Fruit fly (Drosophila melanogaster) whole organism, embryonic: ENCODE measurements around the gene Porin2.

Experiments used
- Ada2b ChIP-seq: fragments of 200-800 bp; sonication (Bioruptor generic); IDR thresholded peaks from 2 replicates; pipeline ENCODE4 v1.3.6; 2022; ENCODE audit warnings: missing biosample characterization, missing genetic modification characterization
- B-H2 ChIP-seq: fragments of 200-800 bp; sonication (Bioruptor generic); optimal IDR thresholded peaks from 2 replicates; lab custom pipeline; 2018; ENCODE audit warnings: missing biosample characterization, mild to moderate bottlenecking, missing genetic modification characterization
- BEAF-32 ChIP-seq: fragments of 200-800 bp; sonication (Bioruptor generic); optimal IDR thresholded peaks from 3 replicates; lab custom pipeline; 2017; ENCODE audit warnings: missing biosample characterization, missing genetic modification characterization, mild to moderate bottlenecking, moderate library complexity, missing genetic modification reagents
- CG10209 ChIP-seq: fragments of 200-800 bp; sonication (Bioruptor generic); optimal IDR thresholded peaks from 3 replicates; lab custom pipeline; 2017; ENCODE audit warnings: missing biosample characterization, mild to moderate bottlenecking, missing genetic modification characterization, missing genetic modification reagents
- CG11247 ChIP-seq: fragments of 200-800 bp; sonication (Bioruptor generic); IDR thresholded peaks from 2 replicates; pipeline ENCODE4 v1.3.6; 2022; ENCODE audit warnings: missing biosample characterization, missing genetic modification characterization
- CG11504 ChIP-seq: fragments of 200-800 bp; sonication (Bioruptor generic); optimal IDR thresholded peaks from 3 replicates; lab custom pipeline; 2019; ENCODE audit warnings: missing biosample characterization, mild to moderate bottlenecking, missing genetic modification characterization, moderate library complexity
- CG12744 ChIP-seq: fragments of 200-800 bp; sonication (Bioruptor generic); optimal IDR thresholded peaks from 2 replicates; lab custom pipeline; 2016; ENCODE audit warnings: missing biosample characterization, missing genetic modification characterization
- CG12769 ChIP-seq: fragments of 200-800 bp; sonication (Bioruptor generic); optimal IDR thresholded peaks from 2 replicates; lab custom pipeline; 2019; ENCODE audit warnings: missing biosample characterization, mild to moderate bottlenecking, missing genetic modification characterization, moderate library complexity
- CG12942 ChIP-seq: fragments of 200-800 bp; sonication (Bioruptor generic); optimal IDR thresholded peaks from 3 replicates; lab custom pipeline; 2016; ENCODE audit warnings: missing biosample characterization, missing genetic modification characterization
- CG13296 ChIP-seq: fragments of 200-800 bp; sonication (Bioruptor generic); optimal IDR thresholded peaks from 3 replicates; lab custom pipeline; 2018; ENCODE audit warnings: missing biosample characterization, mild to moderate bottlenecking, missing genetic modification characterization
- CG15011 ChIP-seq: fragments of 200-800 bp; sonication (Bioruptor generic); optimal IDR thresholded peaks from 3 replicates; lab custom pipeline; 2018; ENCODE audit warnings: missing biosample characterization, mild to moderate bottlenecking, missing genetic modification characterization
- CG15479 ChIP-seq: fragments of 200-800 bp; sonication (Bioruptor generic); optimal IDR thresholded peaks from 3 replicates; lab custom pipeline; 2019; ENCODE audit warnings: missing biosample characterization, mild to moderate bottlenecking, missing genetic modification characterization, moderate library complexity
- CG15514 ChIP-seq: fragments of 200-800 bp; sonication (Bioruptor generic); optimal IDR thresholded peaks from 3 replicates; lab custom pipeline; 2017; ENCODE audit warnings: missing biosample characterization, missing genetic modification characterization, mild to moderate bottlenecking, moderate library complexity, missing genetic modification reagents
- CG1647 ChIP-seq: fragments of 200-800 bp; sonication (Bioruptor generic); optimal IDR thresholded peaks from 3 replicates; lab custom pipeline; 2016; ENCODE audit warnings: missing biosample characterization, missing genetic modification characterization
- CG2202 ChIP-seq: fragments of 200-800 bp; sonication (Bioruptor generic); optimal IDR thresholded peaks from 2 replicates; lab custom pipeline; 2018; ENCODE audit warnings: missing biosample characterization, mild to moderate bottlenecking, missing genetic modification characterization
- CG32532 ChIP-seq: fragments of 200-800 bp; sonication (Bioruptor generic); IDR thresholded peaks from 2 replicates; pipeline ENCODE4 v1.3.6; 2022; ENCODE audit warnings: missing biosample characterization, missing genetic modification characterization
- CG3995 ChIP-seq: fragments of 200-800 bp; sonication (Bioruptor generic); optimal IDR thresholded peaks from 3 replicates; lab custom pipeline; 2016; ENCODE audit warnings: missing biosample characterization, missing genetic modification characterization
- CG4854 ChIP-seq: fragments of 200-800 bp; sonication (Bioruptor generic); optimal IDR thresholded peaks from 2 replicates; lab custom pipeline; 2016; ENCODE audit warnings: missing biosample characterization, missing genetic modification characterization, inconsistent platforms
- CG6254 ChIP-seq: fragments of 200-800 bp; sonication (Bioruptor generic); optimal IDR thresholded peaks from 3 replicates; lab custom pipeline; 2017; ENCODE audit warnings: mild to moderate bottlenecking, missing biosample characterization, missing genetic modification reagents, missing genetic modification characterization
- CG6765 ChIP-seq: fragments of 200-800 bp; sonication (Bioruptor generic); optimal IDR thresholded peaks from 3 replicates; lab custom pipeline; 2017; ENCODE audit warnings: missing biosample characterization, mild to moderate bottlenecking, missing genetic modification characterization
- CrebB ChIP-seq: fragments of 200-800 bp; sonication (Bioruptor generic); optimal IDR thresholded peaks from 3 replicates; lab custom pipeline; 2018; ENCODE audit warnings: missing biosample characterization, mild to moderate bottlenecking, missing genetic modification characterization
- D19A ChIP-seq: fragments of 200-800 bp; optimal IDR thresholded peaks from 3 replicates; lab custom pipeline; 2019; ENCODE audit warnings: missing biosample characterization, mild to moderate bottlenecking, missing genetic modification characterization, moderate library complexity
- Dad ChIP-seq: fragments of 200-800 bp; sonication (Bioruptor generic); optimal IDR thresholded peaks from 3 replicates; lab custom pipeline; 2016; ENCODE audit warnings: missing biosample characterization, missing genetic modification characterization
- Fer1 ChIP-seq: fragments of 200-800 bp; sonication (Bioruptor generic); optimal IDR thresholded peaks from 2 replicates; lab custom pipeline; 2017; ENCODE audit warnings: missing biosample characterization, mild to moderate bottlenecking, missing genetic modification characterization
- Meics ChIP-seq: fragments of 200-800 bp; sonication (Bioruptor generic); optimal IDR thresholded peaks from 2 replicates; lab custom pipeline; 2017; ENCODE audit warnings: missing biosample characterization, mild to moderate bottlenecking, missing genetic modification characterization
- NFAT ChIP-seq: fragments of 200-800 bp; sonication (Bioruptor generic); IDR thresholded peaks from 2 replicates; pipeline ENCODE4 v1.3.6; 2022; ENCODE audit warnings: missing biosample characterization, missing genetic modification characterization
- Poxn ChIP-seq: fragments of 200-800 bp; sonication (Bioruptor generic); IDR thresholded peaks from 2 replicates; pipeline ENCODE4 v1.3.6; 2022; ENCODE audit warnings: missing biosample characterization, missing genetic modification characterization
- Rx ChIP-seq: fragments of 200-800 bp; sonication (Bioruptor generic); IDR thresholded peaks from 2 replicates; pipeline ENCODE4 v1.3.6; 2022; ENCODE audit warnings: missing biosample characterization, missing genetic modification characterization
- Six4 ChIP-seq: fragments of 200-800 bp; sonication (Bioruptor generic); optimal IDR thresholded peaks from 2 replicates; lab custom pipeline; 2016; ENCODE audit warnings: missing biosample characterization, missing genetic modification characterization
- Ssrp ChIP-seq: fragments of 200-800 bp; sonication (Bioruptor generic); optimal IDR thresholded peaks from 2 replicates; lab custom pipeline; 2018; ENCODE audit warnings: missing biosample characterization, mild to moderate bottlenecking, missing genetic modification characterization, moderate library complexity
- Taf1 ChIP-seq: fragments of 200-800 bp; sonication (Bioruptor generic); IDR thresholded peaks from 2 replicates; pipeline ENCODE4 v1.3.6; 2022; ENCODE audit warnings: missing biosample characterization, missing genetic modification characterization
- Vsx1 ChIP-seq: fragments of 200-800 bp; sonication (Bioruptor generic); optimal IDR thresholded peaks from 2 replicates; lab custom pipeline; 2017; ENCODE audit warnings: missing biosample characterization, mild to moderate bottlenecking, missing genetic modification characterization, missing genetic modification reagents
- abd-A ChIP-seq: fragments of 200-800 bp; sonication (Bioruptor generic); optimal IDR thresholded peaks from 3 replicates; lab custom pipeline; 2019; ENCODE audit warnings: missing biosample characterization, mild to moderate bottlenecking, missing genetic modification characterization, moderate library complexity
- bcd ChIP-seq: fragments of 200-800 bp; sonication (Bioruptor generic); optimal IDR thresholded peaks from 2 replicates; lab custom pipeline; 2017; ENCODE audit warnings: missing biosample characterization, mild to moderate bottlenecking, missing genetic modification characterization
- bigmax ChIP-seq: fragments of 200-800 bp; sonication (Bioruptor generic); optimal IDR thresholded peaks from 2 replicates; lab custom pipeline; 2018; ENCODE audit warnings: missing biosample characterization, mild to moderate bottlenecking, missing genetic modification characterization
- caup ChIP-seq: fragments of 200-800 bp; sonication (Bioruptor generic); optimal IDR thresholded peaks from 3 replicates; lab custom pipeline; 2017; ENCODE audit warnings: missing biosample characterization, mild to moderate bottlenecking, missing genetic modification characterization, moderate library complexity; ENCODE audit not compliant: severe bottlenecking
- fd102C ChIP-seq: fragments of 200-800 bp; sonication (Bioruptor generic); optimal IDR thresholded peaks from 2 replicates; lab custom pipeline; 2018; ENCODE audit warnings: missing biosample characterization, mild to moderate bottlenecking, missing genetic modification characterization, moderate library complexity
- jing ChIP-seq: fragments of 200-800 bp; sonication (Bioruptor generic); optimal IDR thresholded peaks from 2 replicates; lab custom pipeline; 2018; ENCODE audit warnings: missing biosample characterization, mild to moderate bottlenecking, missing genetic modification characterization
- mam ChIP-seq: fragments of 200-800 bp; sonication (Bioruptor generic); optimal IDR thresholded peaks from 3 replicates; lab custom pipeline; 2016; ENCODE audit warnings: missing biosample characterization, missing genetic modification characterization
- mirr ChIP-seq: fragments of 200-800 bp; sonication (Bioruptor generic); optimal IDR thresholded peaks from 3 replicates; lab custom pipeline; 2018; ENCODE audit warnings: missing biosample characterization, mild to moderate bottlenecking, missing genetic modification characterization
- nmo ChIP-seq: fragments of 200-800 bp; sonication (Bioruptor generic); optimal IDR thresholded peaks from 2 replicates; lab custom pipeline; 2018; ENCODE audit warnings: missing biosample characterization, mild to moderate bottlenecking, missing genetic modification characterization, moderate library complexity
- oc ChIP-seq: fragments of 200-800 bp; sonication (Bioruptor generic); optimal IDR thresholded peaks from 2 replicates; lab custom pipeline; 2018; ENCODE audit warnings: missing biosample characterization, mild to moderate bottlenecking, missing genetic modification characterization, moderate library complexity
- otp ChIP-seq: fragments of 200-800 bp; sonication (Bioruptor generic); IDR thresholded peaks from 3 replicates; pipeline ENCODE4, ENCODE4 v1.3.6; 2022; ENCODE audit warnings: missing biosample characterization, missing genetic modification characterization
- ranshi ChIP-seq: fragments of 200-800 bp; sonication (Bioruptor generic); IDR thresholded peaks from 2 replicates; pipeline ENCODE4 v1.3.6; 2022; ENCODE audit warnings: missing biosample characterization, missing genetic modification characterization
- sc ChIP-seq, 3 experiments: fragments of >200 bp in 2 of 3; fragments of 200-800 bp in 1 of 3; sonication (Bioruptor generic) in 1 of 3; optimal IDR thresholded peaks; 2 replicates in 2 of 3; 3 replicates in 1 of 3; lab custom pipeline; 2017; ENCODE audit warnings: mild to moderate bottlenecking in 1 of 3, missing biosample characterization in 1 of 3, missing genetic modification characterization in 1 of 3, missing genetic modification reagents in 1 of 3
- sd ChIP-seq: fragments of 200-800 bp; sonication (Bioruptor generic); optimal IDR thresholded peaks from 3 replicates; lab custom pipeline; 2018; ENCODE audit warnings: missing biosample characterization, mild to moderate bottlenecking, missing genetic modification characterization, moderate library complexity
- twi ChIP-seq: fragments of 200-800 bp; optimal IDR thresholded peaks from 2 replicates; lab custom pipeline; 2019; ENCODE audit warnings: missing biosample characterization, mild to moderate bottlenecking, missing genetic modification characterization, moderate library complexity
- zen2 ChIP-seq: fragments of 200-800 bp; sonication (Bioruptor generic); IDR thresholded peaks from 3 replicates; pipeline ENCODE4 v1.3.6; 2022; ENCODE audit warnings: missing biosample characterization, missing genetic modification characterization; ENCODE audit not compliant: partially characterized antibody
- zf30C ChIP-seq: fragments of 200-800 bp; sonication (Bioruptor generic); optimal IDR thresholded peaks from 3 replicates; lab custom pipeline; 2018; ENCODE audit warnings: missing biosample characterization, mild to moderate bottlenecking, missing genetic modification characterization

Porin2 gene

DNA sequence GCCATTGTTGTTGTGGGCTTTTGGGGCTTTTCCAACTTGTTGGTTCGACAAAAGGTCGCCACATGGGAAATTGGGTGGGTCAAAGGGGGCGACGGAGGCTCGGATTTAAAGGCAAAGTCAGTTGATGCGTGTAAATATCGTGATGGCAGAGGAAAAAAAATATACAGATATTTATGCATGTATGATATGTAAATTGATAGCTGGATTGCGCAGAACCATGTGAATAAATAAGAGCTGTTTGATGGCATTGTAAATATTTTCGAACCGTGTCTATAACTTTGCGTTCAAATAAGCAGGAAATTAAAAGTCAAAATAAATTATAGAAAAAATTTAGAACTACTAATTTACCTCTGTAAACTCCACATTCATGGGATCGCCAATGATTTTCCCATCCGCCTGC, 24.2 kb downstream of the Porin2 start (continued):
- TF ChIP-seq sc (optimal IDR thresholded peaks at IDR 0.05; lab: Kevin White, UChicago) (no peak), sc (GFP tag; optimal IDR thresholded peaks at IDR 0.05; lab: Kevin White, UChicago) (no peak), CG15514 (GFP tag; lab: Kevin White, UChicago) (peak; percentile 42), sd (tag; lab: Kevin White, UChicago) (peak; percentile 31), Ssrp (tag; lab: Kevin White, UChicago) (no peak), Meics (GFP tag; lab: Kevin White, UChicago) (peak; percentile 49), CG1647 (GFP tag; lab: Kevin White, UChicago) (no peak), CG11504 (tag; lab: Kevin White, UChicago) (no peak), CG10209 (GFP tag; lab: Kevin White, UChicago) (peak; percentile 3), CG13296 (GFP tag; lab: Kevin White, UChicago) (peak; percentile 5), otp (GFP tag; lab: Robert Waterston, UW) (no peak), CrebB (tag; lab: Kevin White, UChicago) (no peak), Vsx1 (no peak), zf30C (GFP tag; lab: Kevin White, UChicago) (no peak), Fer1 (GFP tag; lab: Kevin White, UChicago) (no peak), D19A (no peak), bigmax (GFP tag; lab: Kevin White, UChicago) (no peak), CG12769 (tag; lab: Kevin White, UChicago) (no peak), ranshi (GFP tag; lab: Robert Waterston, UW) (no peak), zen2 (GFP tag; lab: Robert Waterston, UW) (no peak), BEAF-32 (GFP tag; lab: Kevin White, UChicago) (no peak), NFAT (GFP tag; lab: Robert Waterston, UW) (no peak), caup (peak; percentile 30), CG2202 (tag; lab: Kevin White, UChicago) (no peak), Dad (GFP tag; lab: Kevin White, UChicago) (no peak), CG15011 (GFP tag; lab: Kevin White, UChicago) (peak; percentile 35), CG4854 (GFP tag; lab: Kevin White, UChicago) (no peak), B-H2 (no peak), mirr (GFP tag; lab: Kevin White, UChicago) (peak; percentile 6), CG11247 (GFP tag; lab: Robert Waterston, UW) (no peak), CG6765 (GFP tag; lab: Kevin White, UChicago) (peak; percentile 5), Taf1 (GFP tag; lab: Robert Waterston, UW) (no peak)

DNA sequence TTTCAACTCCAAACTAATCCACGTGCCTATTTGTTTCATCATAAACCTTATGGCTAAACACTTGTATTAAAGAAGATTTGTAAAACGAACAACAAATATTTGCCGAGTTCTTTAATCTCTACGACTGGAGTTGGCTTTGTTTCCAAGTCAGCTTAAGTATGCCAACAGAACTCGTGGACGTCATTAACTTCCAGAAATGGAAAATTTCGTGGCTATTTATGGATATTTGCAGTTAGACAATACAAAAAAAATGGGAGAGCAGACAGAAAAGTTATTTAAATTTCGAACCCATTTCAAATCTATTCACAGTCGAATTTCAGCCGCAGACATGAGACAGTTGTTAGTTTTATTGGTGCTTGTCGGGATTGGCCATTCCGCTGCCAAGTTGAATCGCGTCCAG, 26.4 kb downstream of the Porin2 start, which contains the start of gene CG17134:
Gene CG17134, plus strand, starts transcription at position 301 of the 400 bp plus-strand sequence.
- TF ChIP-seq Ada2b = no peak

DNA sequence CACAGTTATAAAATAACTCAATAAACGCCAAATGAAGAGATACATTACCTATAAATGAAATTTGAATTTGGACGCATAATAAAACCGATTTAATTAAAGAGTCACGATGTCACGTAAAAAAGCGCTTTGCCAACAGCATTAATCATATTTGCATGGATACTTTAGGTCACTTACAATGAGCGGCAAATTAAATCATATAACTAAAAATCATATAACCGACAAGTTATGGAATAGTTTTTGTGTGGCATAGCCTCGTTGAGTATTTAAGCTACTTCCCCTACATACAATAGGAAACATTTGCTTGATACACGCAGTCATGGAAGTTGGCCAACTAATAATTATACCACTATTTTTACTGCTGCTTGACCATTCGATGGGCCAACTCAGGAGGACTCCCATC, 28.0 kb downstream of the Porin2 start, which contains the start of gene CG6508:
Gene CG6508, plus strand, starts transcription at position 301 of the 400 bp plus-strand sequence.
- TF ChIP-seq Rx (GFP tag; lab: Robert Waterston, UW) (no peak), CG3995 (no peak), CG2202 (tag; lab: Kevin White, UChicago) (no peak), CG12744 (no peak), fd102C (GFP tag; lab: Kevin White, UChicago) (no peak), jing (GFP tag; lab: Kevin White, UChicago) (no peak), mam (no peak), Six4 (GFP tag; lab: Kevin White, UChicago) (no peak), CG15479 (GFP tag; lab: Kevin White, UChicago) (no peak), abd-A (tag; lab: Kevin White, UChicago) (no peak), Poxn (GFP tag; lab: Robert Waterston, UW) (no peak), CG32532 (GFP tag; lab: Robert Waterston, UW) (no peak), CG12942 (GFP tag; lab: Kevin White, UChicago) (no peak), nmo (GFP tag; lab: Kevin White, UChicago) (no peak), CG6254 (GFP tag; lab: Kevin White, UChicago) (no peak), bcd (GFP tag; lab: Kevin White, UChicago) (no peak), oc (no peak), twi (no peak)
